Fruit fly (Drosophila melanogaster) whole organism, wandering third instar larva: ENCODE data around the gene CG13675.

Experiments
- CG32264 ChIP-seq: fragments of 200-800 bp; sonication (Bioruptor generic); optimal IDR thresholded peaks from 2 replicates; lab custom pipeline; 2016; ENCODE audit warnings: missing biosample characterization, missing genetic modification characterization
- CG9705 ChIP-seq: fragments of 200-800 bp; sonication (Bioruptor generic); optimal IDR thresholded peaks from 2 replicates; lab custom pipeline; 2018; ENCODE audit warnings: missing biosample characterization, mild to moderate bottlenecking, missing genetic modification characterization
- CrebA ChIP-seq: fragments of 200-800 bp; sonication (Bioruptor generic); optimal IDR thresholded peaks from 2 replicates; lab custom pipeline; 2016; ENCODE audit warnings: missing biosample characterization, mild to moderate bottlenecking, missing genetic modification characterization, borderline replicate concordance
- Dif ChIP-seq: fragments of 200-275, 200-300 bp; sonication (Bioruptor generic); optimal IDR thresholded peaks from 2 replicates; lab custom pipeline; 2018; ENCODE audit warnings: missing biosample characterization, missing genetic modification characterization; ENCODE audit not compliant: partially characterized antibody
- GATAd ChIP-seq: sonication (Bioruptor generic); optimal IDR thresholded peaks from 2 replicates; lab custom pipeline; 2016; ENCODE audit warnings: missing biosample characterization, missing genetic modification characterization
- HLH106 ChIP-seq: fragments of 200-800 bp; optimal IDR thresholded peaks from 3 replicates; lab custom pipeline; 2019; ENCODE audit warnings: missing biosample characterization, mild to moderate bottlenecking, missing genetic modification characterization, moderate library complexity
- Hnf4 ChIP-seq: fragments of 200-800 bp; sonication (Bioruptor generic); optimal IDR thresholded peaks from 2 replicates; lab custom pipeline; 2016; ENCODE audit warnings: missing biosample characterization, mild to moderate bottlenecking, missing genetic modification characterization
- Jra ChIP-seq: sonication (Bioruptor generic); optimal IDR thresholded peaks from 2 replicates; lab custom pipeline; 2016; ENCODE audit warnings: missing biosample characterization, missing genetic modification characterization
- Mio ChIP-seq: sonication (Bioruptor generic); optimal IDR thresholded peaks from 2 replicates; lab custom pipeline; 2016; ENCODE audit warnings: missing biosample characterization, missing genetic modification characterization
- Myc ChIP-seq: fragments of >200 bp; optimal IDR thresholded peaks from 2 replicates; lab custom pipeline; 2017
- OdsH ChIP-seq: fragments of 200-800 bp; sonication (Bioruptor generic); optimal IDR thresholded peaks from 2 replicates; lab custom pipeline; 2016; ENCODE audit warnings: missing biosample characterization, mild to moderate bottlenecking, missing genetic modification characterization
- Rel ChIP-seq, 2 experiments: fragments of 200-800 bp; sonication (Bioruptor generic) in 1 of 2; optimal IDR thresholded peaks; 2 replicates in 1 of 2; 3 replicates in 1 of 2; lab custom pipeline; 2016 to 2019; ENCODE audit warnings: mild to moderate bottlenecking in 2 of 2, missing biosample characterization in 2 of 2, missing genetic modification characterization in 2 of 2, moderate library complexity in 1 of 2
- Sp1 ChIP-seq: fragments of 200-800 bp; sonication (Bioruptor generic); optimal IDR thresholded peaks from 3 replicates; lab custom pipeline; 2019; ENCODE audit warnings: missing biosample characterization, mild to moderate bottlenecking, missing genetic modification characterization, moderate library complexity
- br ChIP-seq: fragments of 200-800 bp; sonication (Bioruptor generic); optimal IDR thresholded peaks from 2 replicates; lab custom pipeline; 2016; ENCODE audit warnings: missing biosample characterization, missing genetic modification characterization
- brk ChIP-seq: fragments of 200-800 bp; sonication (Bioruptor generic); optimal IDR thresholded peaks from 2 replicates; lab custom pipeline; 2016; ENCODE audit warnings: missing biosample characterization, mild to moderate bottlenecking, missing genetic modification characterization
- dl ChIP-seq, 2 experiments: fragments of 175-275, 200-275 bp in 1 of 2; fragments of 200-275 bp in 1 of 2; sonication (Bioruptor generic); optimal IDR thresholded peaks; lab custom pipeline; 2018; ENCODE audit warnings: mild to moderate bottlenecking in 2 of 2, missing biosample characterization in 2 of 2, missing genetic modification characterization in 2 of 2, moderate library complexity in 2 of 2; ENCODE audit not compliant: partially characterized antibody in 2 of 2, insufficient read depth in 1 of 2
- dmrt93B ChIP-seq: fragments of 200-800 bp; sonication (Bioruptor generic); optimal IDR thresholded peaks from 2 replicates; lab custom pipeline; 2018; ENCODE audit warnings: missing biosample characterization, mild to moderate bottlenecking, missing genetic modification characterization
- dsf ChIP-seq: sonication (Bioruptor generic); optimal IDR thresholded peaks from 2 replicates; lab custom pipeline; 2016; ENCODE audit warnings: missing biosample characterization, missing genetic modification characterization, borderline replicate concordance
- ey ChIP-seq: fragments of 200-800 bp; sonication (Bioruptor generic); optimal IDR thresholded peaks from 2 replicates; lab custom pipeline; 2016; ENCODE audit warnings: missing biosample characterization, missing genetic modification characterization
- foxo ChIP-seq, 2 experiments: fragments of 200-800 bp; sonication (Bioruptor generic); optimal IDR thresholded peaks; 2 replicates in 1 of 2; 3 replicates in 1 of 2; lab custom pipeline; 2016 to 2017; ENCODE audit warnings: missing biosample characterization in 2 of 2, missing genetic modification characterization in 2 of 2
- fru ChIP-seq: fragments of 200-800 bp; sonication (Bioruptor generic); optimal IDR thresholded peaks from 3 replicates; lab custom pipeline; 2016; ENCODE audit warnings: missing biosample characterization, mild to moderate bottlenecking, missing genetic modification characterization
- h ChIP-seq: fragments of 200-800 bp; sonication (Bioruptor generic); optimal IDR thresholded peaks from 3 replicates; lab custom pipeline; 2016; ENCODE audit warnings: missing biosample characterization, mild to moderate bottlenecking, missing genetic modification characterization
- lola ChIP-seq: fragments of >200 bp; optimal IDR thresholded peaks from 2 replicates; lab custom pipeline; 2017; ENCODE audit warnings: missing biosample characterization, missing genetic modification characterization
- psq ChIP-seq: fragments of 200-800 bp; sonication (Bioruptor generic); optimal IDR thresholded peaks from 3 replicates; lab custom pipeline; 2017; ENCODE audit warnings: missing biosample characterization, mild to moderate bottlenecking, missing genetic modification characterization, moderate library complexity
- rgr ChIP-seq: fragments of 200-800 bp; sonication (Bioruptor generic); optimal IDR thresholded peaks from 3 replicates; lab custom pipeline; 2016; ENCODE audit warnings: missing biosample characterization, mild to moderate bottlenecking, missing genetic modification characterization
- sage ChIP-seq: fragments of 200-800 bp; sonication (Bioruptor generic); optimal IDR thresholded peaks from 2 replicates; lab custom pipeline; 2016; ENCODE audit warnings: missing biosample characterization, mild to moderate bottlenecking, missing genetic modification characterization
- sv ChIP-seq: fragments of 200-800 bp; sonication (Bioruptor generic); optimal IDR thresholded peaks from 3 replicates; lab custom pipeline; 2016; ENCODE audit warnings: missing biosample characterization, missing genetic modification characterization
- tai ChIP-seq: sonication (Bioruptor generic); optimal IDR thresholded peaks from 2 replicates; lab custom pipeline; 2016; ENCODE audit warnings: missing biosample characterization, missing genetic modification characterization
- woc ChIP-seq: sonication (Bioruptor generic); optimal IDR thresholded peaks from 2 replicates; lab custom pipeline; 2016; ENCODE audit warnings: missing biosample characterization, mild to moderate bottlenecking, missing genetic modification characterization

CG13675 gene

DNA sequence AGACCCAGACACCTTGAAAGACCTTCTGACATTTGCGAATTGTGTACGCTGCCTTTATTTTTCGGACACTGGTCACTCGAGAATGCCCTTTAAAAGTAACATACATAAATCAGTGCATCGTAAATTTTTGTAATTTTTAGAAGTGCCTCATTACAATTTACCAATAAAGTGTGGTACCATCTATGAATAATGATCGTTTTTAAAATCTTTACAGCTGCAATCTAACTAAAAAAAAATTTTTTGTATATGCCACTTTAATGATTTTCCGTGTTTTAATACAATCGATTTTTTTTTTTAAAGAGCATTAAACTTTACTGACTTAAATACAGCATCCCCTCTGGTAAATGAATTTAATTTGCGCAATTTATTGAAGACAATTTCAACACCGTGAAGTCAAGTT lies 8.2 kb downstream of the CG13675 start:
- peak; percentile 72 for TF ChIP-seq OdsH (GFP tag; lab: Kevin White, UChicago)
- TF ChIP-seq foxo (GFP tag; optimal IDR thresholded peaks at IDR 0.05; lab: Kevin White, UChicago): peak in 1 of 2 experiments; percentile 67
- peak; percentile 78 for TF ChIP-seq fru (GFP tag; lab: Kevin White, UChicago)
- TF ChIP-seq rgr (GFP tag; lab: Kevin White, UChicago): peak; percentile 71
- TF ChIP-seq dmrt93B (GFP tag; lab: Kevin White, UChicago): peak; percentile 13
- peak; percentile 56 for TF ChIP-seq woc (GFP tag; lab: Kevin White, UChicago)
- peak; percentile 5 for TF ChIP-seq Jra (GFP tag; lab: Kevin White, UChicago)
- no peak for TF ChIP-seq CG9705 (GFP tag; lab: Kevin White, UChicago)
- peak; percentile 79 for TF ChIP-seq h (GFP tag; lab: Kevin White, UChicago)
- TF ChIP-seq Sp1 (GFP tag; lab: Kevin White, UChicago): peak; percentile 68
- peak; percentile 52 for TF ChIP-seq psq (GFP tag; lab: Kevin White, UChicago)
- TF ChIP-seq HLH106 (tag; lab: Kevin White, UChicago): peak; percentile 70
- TF ChIP-seq dsf: no peak
- peak; percentile 41 for TF ChIP-seq tai
- TF ChIP-seq Dif (GFP tag; lab: Kevin White, UChicago): no peak
- no peak for TF ChIP-seq Rel (GFP tag; optimal IDR thresholded peaks at IDR 0.05; lab: Kevin White, UChicago)
- no peak for TF ChIP-seq Rel (tag; optimal IDR thresholded peaks at IDR 0.05; lab: Kevin White, UChicago)
- TF ChIP-seq CG32264 (GFP tag; lab: Kevin White, UChicago): peak; percentile 12
- TF ChIP-seq lola: no peak
- peak; percentile 19 for TF ChIP-seq brk (GFP tag; lab: Kevin White, UChicago)
- no peak for TF ChIP-seq CrebA (GFP tag; lab: Kevin White, UChicago)
- TF ChIP-seq Mio (GFP tag; lab: Kevin White, UChicago): no peak
- no peak for TF ChIP-seq sv (GFP tag; lab: Kevin White, UChicago)
- peak; percentile 62 for TF ChIP-seq br
- peak; percentile 72 for TF ChIP-seq ey (GFP tag; lab: Kevin White, UChicago)
- TF ChIP-seq Hnf4 (GFP tag; lab: Kevin White, UChicago): no peak
- no peak for TF ChIP-seq dl (GFP tag; optimal IDR thresholded peaks at IDR 0.05; lab: Kevin White, UChicago; ENCODE audit: insufficient read depth in 1 of 2, partially characterized antibody in 2 of 2)
- TF ChIP-seq sage (GFP tag; lab: Kevin White, UChicago): peak; percentile 51

DNA sequence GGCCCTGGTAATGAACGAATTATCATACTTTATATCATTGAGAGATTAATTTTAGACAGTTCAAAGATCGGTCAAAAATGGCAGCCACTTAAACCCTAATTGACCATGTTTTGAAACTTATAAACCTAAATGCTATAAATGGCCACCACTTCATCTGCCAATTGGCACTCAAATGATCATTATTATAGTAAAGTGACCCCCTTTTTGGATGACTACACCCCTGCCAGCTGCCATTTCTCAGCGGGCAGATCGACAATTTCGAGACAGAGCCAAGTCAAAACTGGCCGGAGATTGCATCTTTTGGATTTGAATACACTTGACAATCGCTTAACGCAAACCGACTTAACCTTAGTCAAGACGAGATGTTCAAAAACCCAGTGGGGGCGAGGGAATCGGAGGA lies 9.1 kb downstream of the CG13675 start:
- peak; percentile 48 for TF ChIP-seq h (GFP tag; lab: Kevin White, UChicago)
- TF ChIP-seq HLH106 (tag; lab: Kevin White, UChicago): peak; percentile 31
- TF ChIP-seq Hnf4 (GFP tag; lab: Kevin White, UChicago): peak; percentile 6
- TF ChIP-seq rgr (GFP tag; lab: Kevin White, UChicago): peak; percentile 49
- TF ChIP-seq Myc (lab: Kevin White, UChicago): no peak
- peak; percentile 43 for TF ChIP-seq OdsH (GFP tag; lab: Kevin White, UChicago)
- peak; percentile 22 for TF ChIP-seq fru (GFP tag; lab: Kevin White, UChicago)
- no peak for TF ChIP-seq sage (GFP tag; lab: Kevin White, UChicago)
- no peak for TF ChIP-seq tai
- TF ChIP-seq foxo (GFP tag; optimal IDR thresholded peaks at IDR 0.05; lab: Kevin White, UChicago): peak in 1 of 2 experiments; percentile 49
- TF ChIP-seq ey (GFP tag; lab: Kevin White, UChicago): peak; percentile 48
- TF ChIP-seq br: peak; percentile 53
- peak; percentile 43 for TF ChIP-seq Sp1 (GFP tag; lab: Kevin White, UChicago)

DNA sequence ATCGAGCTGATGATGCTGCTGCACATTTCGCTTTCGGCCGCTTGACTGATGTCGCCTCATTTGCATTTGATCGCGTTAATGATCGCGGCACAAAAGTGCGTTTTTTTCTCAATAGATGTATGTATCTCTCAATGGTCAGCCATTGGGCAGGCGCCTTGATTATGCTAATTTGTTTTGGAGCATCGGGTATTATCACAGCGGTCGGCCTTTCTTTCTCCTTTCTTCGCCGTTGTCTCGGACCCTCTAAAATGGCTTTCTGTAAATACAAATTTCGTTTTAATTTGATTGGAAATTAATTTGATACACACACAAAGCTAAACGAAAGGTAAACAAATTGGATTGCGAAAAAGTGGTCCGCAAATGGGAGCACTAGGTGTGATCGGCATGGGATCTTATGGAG lies 10.0 kb downstream of the CG13675 start:
- no peak for TF ChIP-seq ey (GFP tag; lab: Kevin White, UChicago)
- TF ChIP-seq OdsH (GFP tag; lab: Kevin White, UChicago): no peak
- no peak for TF ChIP-seq CG32264 (GFP tag; lab: Kevin White, UChicago)
- TF ChIP-seq, all 38 proteins: peak for 0

DNA sequence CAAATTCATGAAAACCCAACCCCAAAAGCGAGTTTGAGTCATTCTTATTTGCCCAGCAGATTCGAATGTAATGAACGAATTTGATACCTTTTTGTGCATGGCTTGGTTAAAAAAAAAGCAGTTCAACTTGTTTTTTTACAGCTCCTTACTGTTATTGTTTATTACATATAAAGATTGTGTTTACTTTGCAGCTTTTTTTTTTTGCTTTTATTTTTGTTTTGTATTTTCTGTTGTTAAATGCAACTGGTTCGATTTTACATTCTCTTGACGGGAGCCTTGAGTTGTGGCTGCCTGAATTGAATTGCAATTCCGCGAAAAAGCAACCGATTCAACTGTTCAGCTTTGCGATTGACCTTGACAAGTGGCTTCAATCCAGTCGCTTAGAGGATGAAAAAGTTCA lies 10.8 kb downstream of the CG13675 start:
- TF ChIP-seq CrebA (GFP tag; lab: Kevin White, UChicago): no peak
- no peak for TF ChIP-seq brk (GFP tag; lab: Kevin White, UChicago)
- TF ChIP-seq fru (GFP tag; lab: Kevin White, UChicago): no peak
- no peak for TF ChIP-seq HLH106 (tag; lab: Kevin White, UChicago)
- no peak for TF ChIP-seq dmrt93B (GFP tag; lab: Kevin White, UChicago)
- no peak for TF ChIP-seq GATAd
